Worm (Caenorhabditis elegans) whole organism, late embryonic: Measurements from ENCODE around the gene rrp-1.

Source experiments
- C08G9.2 ChIP-seq: sonication (generic microtip); optimal IDR thresholded peaks from 2 replicates; lab custom pipeline; 2016; ENCODE audit warnings: mild to moderate bottlenecking, missing genetic modification characterization, moderate library complexity, missing compliant biosample characterization
- T23F11.4 ChIP-seq: fragments of 200-800 bp; sonication (Bioruptor generic); optimal IDR thresholded peaks from 2 replicates; lab custom pipeline; 2018; ENCODE audit warnings: mild to moderate bottlenecking, missing genetic modification characterization, missing compliant biosample characterization
- ama-1 ChIP-seq: fragments of 150-350 bp; optimal IDR thresholded peaks from 2 replicates; lab custom pipeline; 2014
- ceh-24 ChIP-seq: sonication (generic microtip); optimal IDR thresholded peaks from 2 replicates; lab custom pipeline; 2016; ENCODE audit warnings: mild to moderate bottlenecking, missing genetic modification characterization, missing compliant biosample characterization
- ceh-30 ChIP-seq: fragments of 150-350 bp; optimal IDR thresholded peaks from 2 replicates; lab custom pipeline; 2014; ENCODE audit warnings: missing biosample characterization, missing genetic modification characterization
- ceh-31 ChIP-seq: sonication (generic microtip); optimal IDR thresholded peaks from 2 replicates; lab custom pipeline; 2016; ENCODE audit warnings: missing genetic modification characterization, missing compliant biosample characterization
- ceh-34 ChIP-seq: sonication (generic microtip); optimal IDR thresholded peaks from 2 replicates; lab custom pipeline; 2016; ENCODE audit warnings: mild to moderate bottlenecking, missing genetic modification characterization, missing compliant biosample characterization
- ceh-45 ChIP-seq: fragments of 200-800 bp; sonication (Bioruptor generic); IDR thresholded peaks from 2 replicates; pipeline ENCODE4 v1.3.6; 2022; ENCODE audit warnings: missing genetic modification reagents, missing genetic modification characterization, missing compliant biosample characterization
- ceh-48 ChIP-seq: sonication (generic microtip); optimal IDR thresholded peaks from 2 replicates; lab custom pipeline; 2016; ENCODE audit warnings: missing genetic modification characterization, inconsistent platforms, missing compliant biosample characterization
- ceh-6 ChIP-seq: fragments of 200-800 bp; sonication (Bioruptor generic); optimal IDR thresholded peaks from 2 replicates; lab custom pipeline; 2018; ENCODE audit warnings: mild to moderate bottlenecking, missing genetic modification characterization, missing compliant biosample characterization
- che-1 ChIP-seq: sonication (generic microtip); optimal IDR thresholded peaks from 2 replicates; lab custom pipeline; 2016; ENCODE audit warnings: mild to moderate bottlenecking, missing genetic modification characterization, missing compliant biosample characterization
- elt-2 ChIP-seq: sonication (generic microtip); optimal IDR thresholded peaks from 2 replicates; lab custom pipeline; 2016; ENCODE audit warnings: missing genetic modification reagents, missing genetic modification characterization, missing compliant biosample characterization
- ets-4 ChIP-seq: sonication (generic microtip); optimal IDR thresholded peaks from 2 replicates; lab custom pipeline; 2016; ENCODE audit warnings: missing genetic modification characterization, missing compliant biosample characterization
- eyg-1 ChIP-seq: sonication (generic microtip); optimal IDR thresholded peaks from 2 replicates; lab custom pipeline; 2016; ENCODE audit warnings: missing genotype, missing genetic modification characterization, missing compliant biosample characterization
- gmeb-2 ChIP-seq: sonication (generic microtip); optimal IDR thresholded peaks from 2 replicates; lab custom pipeline; 2016; ENCODE audit warnings: missing genetic modification characterization, inconsistent platforms, missing compliant biosample characterization
- lin-11 ChIP-seq: fragments of 200-800 bp; sonication (Bioruptor generic); optimal IDR thresholded peaks from 2 replicates; lab custom pipeline; 2018; ENCODE audit warnings: mild to moderate bottlenecking, missing genetic modification characterization, missing compliant biosample characterization
- madf-2 ChIP-seq: sonication (generic microtip); optimal IDR thresholded peaks from 2 replicates; lab custom pipeline; 2017; ENCODE audit warnings: missing genetic modification characterization, missing compliant biosample characterization
- mec-3 ChIP-seq: sonication (generic microtip); optimal IDR thresholded peaks from 2 replicates; lab custom pipeline; 2016; ENCODE audit warnings: borderline replicate concordance, missing genetic modification characterization, missing compliant biosample characterization
- nfya-1 ChIP-seq: sonication (generic microtip); optimal IDR thresholded peaks from 2 replicates; lab custom pipeline; 2017; ENCODE audit warnings: missing genetic modification characterization, mild to moderate bottlenecking, missing compliant biosample characterization, antibody characterized with exemption, moderate library complexity
- nhr-11 ChIP-seq: fragments of 150-350 bp; optimal IDR thresholded peaks from 2 replicates; lab custom pipeline; 2014; ENCODE audit warnings: missing biosample characterization, missing genetic modification characterization
- npax-4 ChIP-seq: sonication (generic microtip); optimal IDR thresholded peaks from 2 replicates; lab custom pipeline; 2016; ENCODE audit warnings: missing genetic modification characterization, missing compliant biosample characterization
- odd-2 ChIP-seq: sonication (generic microtip); optimal IDR thresholded peaks from 2 replicates; lab custom pipeline; 2017; ENCODE audit warnings: antibody characterized with exemption, mild to moderate bottlenecking, missing genetic modification characterization, missing compliant biosample characterization
- pag-3 ChIP-seq: sonication (generic microtip); optimal IDR thresholded peaks from 2 replicates; lab custom pipeline; 2016; ENCODE audit warnings: missing compliant biosample characterization, missing genetic modification characterization, borderline replicate concordance
- pha-2 ChIP-seq: sonication (generic microtip); optimal IDR thresholded peaks from 2 replicates; lab custom pipeline; 2017; ENCODE audit warnings: mild to moderate bottlenecking, missing genetic modification characterization, missing compliant biosample characterization
- pqm-1 ChIP-seq: sonication (generic microtip); optimal IDR thresholded peaks from 2 replicates; lab custom pipeline; 2016; ENCODE audit warnings: missing genetic modification characterization, missing compliant biosample characterization
- pros-1 ChIP-seq: fragments of 150-350 bp; optimal IDR thresholded peaks from 2 replicates; lab custom pipeline; 2014; ENCODE audit warnings: missing biosample characterization, missing genetic modification reagents, missing genetic modification characterization
- ref-2 ChIP-seq: sonication (generic microtip); optimal IDR thresholded peaks from 2 replicates; lab custom pipeline; 2016; ENCODE audit warnings: missing genetic modification characterization, missing compliant biosample characterization
- unc-42 ChIP-seq: sonication (generic microtip); optimal IDR thresholded peaks from 2 replicates; lab custom pipeline; 2016; ENCODE audit warnings: missing genotype, missing genetic modification characterization, missing compliant biosample characterization
- unc-55 ChIP-seq: sonication (generic microtip); optimal IDR thresholded peaks from 2 replicates; lab custom pipeline; 2017; ENCODE audit warnings: missing biosample characterization, missing genetic modification reagents, missing genetic modification characterization
- ztf-16 ChIP-seq: sonication (generic microtip); optimal IDR thresholded peaks from 2 replicates; lab custom pipeline; 2017; ENCODE audit warnings: missing genetic modification characterization, missing compliant biosample characterization

The rrp-1 gene

DNA sequence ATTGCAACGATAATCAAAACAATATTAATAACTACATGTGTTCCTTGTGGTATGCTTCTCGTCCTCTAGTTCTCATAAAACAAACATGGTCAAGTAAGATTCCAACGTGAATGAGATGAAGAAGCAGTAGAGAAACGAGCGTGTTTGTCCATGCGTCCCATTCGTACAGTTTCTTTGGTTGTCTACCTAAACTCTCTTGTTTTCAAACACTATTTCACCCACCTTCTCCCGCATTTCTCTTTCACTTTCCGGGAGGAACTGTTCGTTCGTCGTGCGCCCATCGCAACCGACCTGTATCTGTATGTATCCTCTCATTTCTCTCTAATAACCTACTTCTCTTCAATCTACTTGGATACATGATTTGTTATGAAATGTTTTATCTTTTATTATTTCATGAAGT lies 25.7 kb upstream of the rrp-1 start:
- TF ChIP-seq ref-2 (tag; lab: Kevin White, UChicago) (peak; percentile 10), pag-3 (tag; lab: Kevin White, UChicago) (no peak), T23F11.4 (GFP tag; lab: Kevin White, UChicago) (no peak), eyg-1 (tag; lab: Kevin White, UChicago) (no peak)

ce11 chrIV:10006792-10007191 lies 24.7 kb upstream of the rrp-1 start, which contains the start of gene C47E12.13:
C47E12.13 (minus strand) TSS chrIV:10006892.
- TF ChIP-seq lin-11 (tag; lab: Kevin White, UChicago) = no peak
- no peak for TF ChIP-seq ztf-16 (tag; lab: Kevin White, UChicago)
- TF ChIP-seq odd-2 = no peak
- TF ChIP-seq unc-42 (tag; lab: Kevin White, UChicago) = no peak

DNA sequence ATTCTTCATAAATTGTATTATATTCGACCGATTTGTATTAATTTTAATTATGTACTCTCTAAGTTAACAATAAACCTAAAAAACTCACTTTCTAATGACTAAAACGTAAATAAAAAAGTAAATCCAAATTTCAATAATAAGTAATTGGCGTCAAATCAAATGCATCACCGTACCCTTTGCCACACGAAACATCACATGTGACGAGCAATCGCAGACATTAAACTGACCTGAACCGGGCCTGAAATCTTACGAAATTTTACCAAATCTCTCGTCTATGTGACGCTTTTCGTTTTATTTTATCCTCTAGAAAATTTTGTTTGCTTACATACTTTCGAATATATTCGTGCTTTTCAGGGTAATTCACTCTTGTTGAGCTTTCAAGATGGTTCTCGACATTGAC lies 21.3 kb upstream of the rrp-1 start, which contains the start of the genes C47E12.2 and sars-1:
TSS of gene C47E12.2 (minus strand) at position 131 of the 400 bp plus-strand sequence.
TSS of gene sars-1 (plus strand) at position 355 of the 400 bp plus-strand sequence.
- no peak for TF ChIP-seq ceh-24
- TF ChIP-seq ceh-31 (tag; lab: Kevin White, UChicago) = no peak
- TF ChIP-seq che-1 (tag; lab: Kevin White, UChicago) = no peak

ce11 chrIV:10001748-10002147 lies 19.7 kb upstream of the rrp-1 start, which contains the start of gene C47E12.3:
C47E12.3 (minus strand) TSS chrIV:10001848.
- no peak for TF ChIP-seq ama-1 (lab: Kevin White, UChicago)

DNA sequence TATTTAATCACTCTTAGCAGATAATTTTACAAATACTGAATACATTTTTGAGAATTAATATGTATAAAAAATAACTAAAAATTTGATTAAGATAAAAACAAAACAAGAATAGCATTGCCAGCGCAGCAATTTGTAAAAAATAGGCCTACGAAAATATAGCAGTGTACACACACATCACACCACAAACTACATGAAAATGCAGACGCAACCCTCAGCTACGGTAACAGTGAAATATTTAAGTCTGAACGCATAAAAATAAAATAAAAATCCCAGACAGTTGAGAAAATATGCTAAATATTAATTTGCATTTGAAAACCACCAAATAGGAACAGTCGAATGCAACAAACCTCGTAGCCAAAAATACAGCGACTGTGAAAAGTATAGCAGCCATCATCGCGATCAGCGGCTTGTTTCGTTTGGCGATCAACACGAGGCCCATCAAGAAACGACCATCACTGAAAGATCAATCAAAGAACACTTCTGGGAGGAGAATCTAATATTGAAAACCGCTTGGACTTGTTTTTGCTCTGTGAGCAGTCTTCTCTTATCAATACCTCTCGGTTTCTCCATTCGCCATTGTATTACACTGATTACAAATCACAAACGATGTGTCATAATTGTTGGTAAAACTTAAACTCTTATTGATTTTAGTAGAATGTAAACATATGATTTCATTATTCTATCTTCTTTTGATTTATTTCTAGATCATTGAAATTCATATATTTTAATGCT lies 16.6 kb upstream of the rrp-1 start, which contains the start of gene pyp-1:
TSS of gene pyp-1 (minus strand) at position 439 of the 732 bp plus-strand sequence.
- TF ChIP-seq elt-2 (tag; lab: Kevin White, UChicago) (peak; percentile 6), unc-42 (tag; lab: Kevin White, UChicago) (no peak)

DNA sequence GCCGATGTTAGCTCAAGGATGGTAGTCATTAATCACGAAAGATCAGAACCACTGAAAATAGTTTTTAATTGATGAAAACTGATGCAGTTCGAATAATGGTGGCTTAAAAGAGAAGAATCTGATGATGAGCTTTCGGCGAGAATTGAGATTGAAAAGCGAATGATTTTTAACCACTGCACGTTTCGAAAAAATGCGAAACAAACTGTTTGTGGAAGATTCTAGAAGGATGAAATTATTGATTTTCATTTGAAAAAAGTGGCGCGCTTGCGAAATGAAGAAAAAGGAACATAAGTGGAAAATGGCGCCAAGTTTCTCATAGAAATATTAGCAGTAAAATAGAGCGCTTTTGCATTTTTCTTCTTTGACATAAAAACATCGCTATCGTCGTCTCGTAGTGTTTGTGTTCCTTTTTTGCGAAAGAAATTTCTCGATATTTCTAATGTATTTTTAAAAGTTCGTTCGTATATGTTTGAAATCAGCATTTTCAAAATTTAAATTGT lies 12.9 kb upstream of the rrp-1 start, which contains the start of gene uba-1:
TSS of gene uba-1 (minus strand) at position 51 of the 500 bp plus-strand sequence.
- TF ChIP-seq odd-2 (no peak), ets-4 (tag; lab: Kevin White, UChicago) (no peak), nfya-1 (no peak), madf-2 (tag; lab: Kevin White, UChicago) (no peak), nhr-11 (tag; lab: Kevin White, UChicago) (no peak), ceh-34 (tag; lab: Kevin White, UChicago) (no peak), unc-42 (tag; lab: Kevin White, UChicago) (no peak), pqm-1 (tag; lab: Kevin White, UChicago) (no peak), ceh-6 (GFP tag; lab: Kevin White, UChicago) (no peak), mec-3 (tag; lab: Kevin White, UChicago) (no peak), unc-55 (GFP tag; lab: Kevin White, UChicago) (no peak), T23F11.4 (GFP tag; lab: Kevin White, UChicago) (no peak), ceh-45 (no peak), C08G9.2 (tag; lab: Kevin White, UChicago) (no peak), ceh-48 (tag; lab: Kevin White, UChicago) (no peak), elt-2 (tag; lab: Kevin White, UChicago) (no peak)

ce11 chrIV:9993403-9994132 lies 11.5 kb upstream of the rrp-1 start:
- TF ChIP-seq lin-11 (tag; lab: Kevin White, UChicago) = no peak
- no peak for TF ChIP-seq pha-2
- no peak for TF ChIP-seq ceh-30 (tag; lab: Kevin White, UChicago)
- TF ChIP-seq npax-4 (tag; lab: Kevin White, UChicago) = no peak
- TF ChIP-seq pros-1 (tag; lab: Kevin White, UChicago) = no peak
- no peak for TF ChIP-seq gmeb-2 (tag; lab: Kevin White, UChicago)
- no peak for TF ChIP-seq mec-3 (tag; lab: Kevin White, UChicago)
- TF ChIP-seq ref-2 (tag; lab: Kevin White, UChicago) = no peak
- TF ChIP-seq, all 69 proteins: peak for 0
